Worm (Caenorhabditis elegans) whole organism, L3 larva: ENCODE data around the gene Y38H6C.24.

ENCODE experiments used
- ZK546.5 ChIP-seq: sonication (generic microtip); optimal IDR thresholded peaks from 2 replicates; lab custom pipeline; 2017; ENCODE audit warnings: missing biosample characterization, missing genetic modification characterization
- aly-2 ChIP-seq: fragments of 150-350 bp; optimal IDR thresholded peaks from 2 replicates; lab custom pipeline; 2014; ENCODE audit warnings: missing biosample characterization, missing genetic modification characterization
- ama-1 ChIP-seq: fragments of 150-350 bp; optimal IDR thresholded peaks from 2 replicates; lab custom pipeline; 2018
- ceh-82 ChIP-seq: fragments of 150-350 bp; optimal IDR thresholded peaks from 2 replicates; lab custom pipeline; 2014; ENCODE audit warnings: missing biosample characterization, missing genetic modification characterization
- daf-12 ChIP-seq: fragments of 150-350 bp; optimal IDR thresholded peaks from 2 replicates; lab custom pipeline; 2014; ENCODE audit warnings: missing biosample characterization, missing genetic modification reagents, missing genetic modification characterization
- egl-27 ChIP-seq: sonication (generic microtip); optimal IDR thresholded peaks from 4 replicates; lab custom pipeline; 2017; ENCODE audit warnings: missing biosample characterization, missing genetic modification reagents, missing genetic modification characterization
- fkh-2 ChIP-seq: fragments of 150-350 bp; optimal IDR thresholded peaks from 2 replicates; lab custom pipeline; 2014; ENCODE audit warnings: missing biosample characterization, missing genetic modification reagents, missing genetic modification characterization
- fos-1 ChIP-seq: fragments of 150-350 bp; optimal IDR thresholded peaks from 2 replicates; lab custom pipeline; 2014; ENCODE audit warnings: missing biosample characterization, missing genetic modification characterization
- nhr-11 ChIP-seq: fragments of 150-350 bp; optimal IDR thresholded peaks from 2 replicates; lab custom pipeline; 2014; ENCODE audit warnings: missing biosample characterization, missing genetic modification characterization
- nhr-23 ChIP-seq: fragments of 150-350 bp; optimal IDR thresholded peaks from 2 replicates; lab custom pipeline; 2014; ENCODE audit warnings: missing biosample characterization, missing genetic modification reagents, missing genetic modification characterization
- nhr-25 ChIP-seq: sonication (generic microtip); optimal IDR thresholded peaks from 2 replicates; lab custom pipeline; 2017; ENCODE audit warnings: missing biosample characterization, missing genetic modification characterization
- pha-4 ChIP-seq: fragments of 150-350 bp; optimal IDR thresholded peaks from 2 replicates; lab custom pipeline; 2014; ENCODE audit warnings: missing biosample characterization, missing genetic modification reagents, missing genetic modification characterization
- skn-1 ChIP-seq: fragments of 150-350 bp; optimal IDR thresholded peaks from 2 replicates; lab custom pipeline; 2014; ENCODE audit warnings: missing biosample characterization, missing genetic modification characterization
- unc-62 ChIP-seq: fragments of 150-350 bp; sonication (generic microtip); optimal IDR thresholded peaks from 4 replicates; lab custom pipeline; 2014; ENCODE audit warnings: missing biosample characterization, missing genetic modification reagents, missing genetic modification characterization

ce11 chrV:20499642-20500041 is 26.6 kb upstream of the Y38H6C.24 start:
- TF ChIP-seq skn-1 (tag; lab: Kevin White, UChicago) (no peak), egl-27 (tag; lab: Kevin White, UChicago) (no peak), daf-12 (tag; lab: Kevin White, UChicago) (no peak), nhr-23 (no peak), nhr-11 (tag; lab: Kevin White, UChicago) (no peak), fos-1 (no peak), ama-1 (no peak), fkh-2 (tag; lab: Kevin White, UChicago) (no peak), unc-62 (no peak), ceh-82 (tag; lab: Kevin White, UChicago) (no peak), nhr-25 (no peak), aly-2 (tag; lab: Kevin White, UChicago) (no peak), pha-4 (tag; lab: Kevin White, UChicago) (no peak), ZK546.5 (tag; lab: Kevin White, UChicago) (no peak)
